1 fruit fly cellular context compared by ENCODE assay signal in the genomic region with DNA sequence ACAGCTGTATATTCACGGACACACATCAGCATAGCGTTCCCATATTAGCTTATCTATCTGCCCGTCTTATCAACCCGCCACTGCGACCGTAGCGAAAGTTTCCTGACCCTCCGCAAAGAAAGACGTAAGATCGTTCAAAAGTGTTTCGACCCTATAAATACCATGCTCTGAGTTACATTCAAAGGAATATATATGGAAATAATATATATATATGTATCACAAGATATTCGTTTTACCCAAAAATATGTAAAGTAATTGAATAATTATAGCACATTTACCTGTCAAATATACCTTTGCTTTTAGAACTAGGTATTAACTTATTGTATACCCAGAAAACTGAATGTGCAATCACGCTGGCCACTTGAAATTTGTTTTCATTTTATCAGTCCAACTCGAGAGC.
TF ChIP-seq lines count a peak whose summit lies in the region.

No protein-coding gene starts in this region.

TF ChIP-seq in whole organism, embryonic, 481 proteins besides CTCF, POLR2A, EP300 and RAD21 (continued from another document):
- no peak for TF ChIP-seq CG1647 (GFP tag; optimal IDR thresholded peaks at IDR 0.05; lab: Kevin White, UChicago)
- no peak for TF ChIP-seq Med (GFP tag; lab: Kevin White, UChicago)
- no peak for TF ChIP-seq dm (GFP tag; optimal IDR thresholded peaks at IDR 0.05; lab: Kevin White, UChicago)
- no peak for TF ChIP-seq CG4854 (GFP tag; optimal IDR thresholded peaks at IDR 0.05; lab: Kevin White, UChicago)
- TF ChIP-seq hbn (GFP tag; IDR thresholded peaks at IDR 0.05; lab: Robert Waterston, UW; ENCODE audit: partially characterized antibody), result no peak
- peak; percentile 1 for TF ChIP-seq CG2678 (tag; optimal IDR thresholded peaks at IDR 0.05; lab: Kevin White, UChicago)
- TF ChIP-seq CG14860 (GFP tag; IDR thresholded peaks at IDR 0.05; lab: Robert Waterston, UW; ENCODE audit: partially characterized antibody), result no peak
- no peak for TF ChIP-seq B-H1 (GFP tag; IDR thresholded peaks at IDR 0.05; lab: Robert Waterston, UW)
- TF ChIP-seq ttk (GFP tag; IDR thresholded peaks at IDR 0.05; lab: Robert Waterston, UW), result no peak
- no peak for TF ChIP-seq CG2199 (GFP tag; IDR thresholded peaks at IDR 0.05; lab: Robert Waterston, UW)
- no peak for TF ChIP-seq CG3407 (GFP tag; optimal IDR thresholded peaks at IDR 0.05; lab: Kevin White, UChicago)
- no peak for TF ChIP-seq Lpt (GFP tag; optimal IDR thresholded peaks at IDR 0.05; lab: Kevin White, UChicago)
- TF ChIP-seq gfzf (GFP tag; optimal IDR thresholded peaks at IDR 0.05; lab: Kevin White, UChicago), result no peak
- TF ChIP-seq ewg (GFP tag; optimal IDR thresholded peaks at IDR 0.05; lab: Kevin White, UChicago), result no peak
- TF ChIP-seq CG17385 (GFP tag; optimal IDR thresholded peaks at IDR 0.05; lab: Kevin White, UChicago), result no peak
- no peak for TF ChIP-seq Drgx (GFP tag; IDR thresholded peaks at IDR 0.05; lab: Robert Waterston, UW)
- no peak for TF ChIP-seq CG1602 (GFP tag; optimal IDR thresholded peaks at IDR 0.05; lab: Kevin White, UChicago)
- no peak for TF ChIP-seq HLH54F (GFP tag; optimal IDR thresholded peaks at IDR 0.05; lab: Kevin White, UChicago)
- TF ChIP-seq CG16813 (GFP tag; IDR thresholded peaks at IDR 0.05; lab: Robert Waterston, UW; ENCODE audit: partially characterized antibody), result no peak
- no peak for TF ChIP-seq CG31441 (GFP tag; IDR thresholded peaks at IDR 0.05; lab: Robert Waterston, UW)
- TF ChIP-seq zfh1 (GFP tag; IDR thresholded peaks at IDR 0.05; lab: Robert Waterston, UW), result no peak
- no peak for TF ChIP-seq CG3065 (GFP tag; optimal IDR thresholded peaks at IDR 0.05; lab: Kevin White, UChicago)
- no peak for TF ChIP-seq CG12769 (tag; optimal IDR thresholded peaks at IDR 0.05; lab: Kevin White, UChicago)
- TF ChIP-seq bsh (GFP tag; optimal IDR thresholded peaks at IDR 0.05; lab: Kevin White, UChicago), result peak in 1 of 2 experiments; percentile 29
- TF ChIP-seq CG1603 (tag; optimal IDR thresholded peaks at IDR 0.05; lab: Kevin White, UChicago), result no peak
- no peak for TF ChIP-seq tap (tag; optimal IDR thresholded peaks at IDR 0.05; lab: Kevin White, UChicago)
- TF ChIP-seq CG10431 (GFP tag; optimal IDR thresholded peaks at IDR 0.05; lab: Kevin White, UChicago), result no peak
- no peak for TF ChIP-seq TFAM (GFP tag; optimal IDR thresholded peaks at IDR 0.05; lab: Kevin White, UChicago)
